Worm (Caenorhabditis elegans) whole organism, early embryonic: ENCODE data around the gene pis-1.

Experiments used
- ama-1 ChIP-seq: fragments of 150-350 bp; optimal IDR thresholded peaks from 2 replicates; lab custom pipeline; 2014
- hnd-1 ChIP-seq: sonication (generic microtip); optimal IDR thresholded peaks from 2 replicates; lab custom pipeline; 2016; ENCODE audit warnings: missing genetic modification characterization, missing compliant biosample characterization
- sea-1 ChIP-seq: fragments of 200-800 bp; sonication (Bioruptor generic); conservative IDR thresholded peaks from 2 replicates; pipeline ENCODE4 v1.3.6; 2022; ENCODE audit warnings: missing genetic modification characterization, missing compliant biosample characterization

DNA sequence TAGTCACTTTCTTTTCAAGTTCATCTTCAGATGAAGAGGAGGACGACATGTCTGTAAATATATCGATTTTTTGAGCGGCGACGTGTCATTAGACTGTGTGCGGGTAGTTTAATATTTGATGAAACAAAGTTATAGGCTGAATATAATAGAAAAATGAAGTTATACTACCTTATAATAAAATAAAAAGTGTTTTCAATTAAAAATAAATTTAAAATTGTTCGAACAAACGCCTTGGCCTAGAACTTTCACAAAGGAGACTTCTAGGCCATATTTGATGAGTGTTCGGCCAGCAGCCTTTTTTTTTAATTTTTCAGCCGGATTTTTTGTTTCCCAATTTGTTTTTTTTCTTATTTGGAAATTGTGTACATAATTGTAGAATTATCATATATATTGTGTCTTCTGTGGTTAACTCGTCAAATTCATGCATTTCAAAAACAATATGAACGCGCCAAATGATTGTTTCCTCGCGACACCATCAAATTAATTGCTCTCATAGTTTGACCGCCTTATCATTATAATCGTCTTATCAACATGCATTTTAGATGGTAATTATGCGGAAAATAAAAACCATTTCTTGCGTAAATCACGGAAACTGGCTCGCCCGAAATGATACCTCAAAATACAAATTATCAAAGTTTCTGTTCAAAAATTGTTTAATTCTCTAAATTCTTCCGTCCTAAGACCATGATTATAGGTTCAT lies 1.1 kb upstream of the pis-1 start, which contains the start of gene T13F2.2:
- TF ChIP-seq ama-1 (lab: Kevin White, UChicago) (no peak), hnd-1 (tag; lab: Kevin White, UChicago) (no peak), sea-1 (GFP tag; lab: Robert Waterston, UW) (no peak)
